Fruit fly (Drosophila melanogaster): Measurements from ENCODE around the gene CG10413.

CG10413 gene

DNA sequence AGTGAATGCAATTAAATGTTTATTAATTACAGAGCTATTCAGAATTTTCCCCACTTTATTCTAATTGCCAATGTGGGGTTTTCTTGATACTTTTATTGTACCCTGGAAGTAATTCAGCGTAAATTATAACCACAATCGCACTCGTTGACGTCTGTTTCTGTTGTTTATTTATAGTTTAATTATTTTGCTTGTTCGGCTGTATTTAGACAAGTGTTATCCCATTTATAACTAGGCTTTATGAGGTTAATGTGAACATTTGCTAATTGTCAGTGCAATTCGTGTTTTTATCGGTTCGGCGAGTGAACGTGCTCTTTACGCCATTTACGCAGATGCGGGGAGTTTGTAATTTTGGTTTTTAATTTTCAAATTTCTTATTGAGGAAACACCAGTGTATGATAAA lies 20.0 kb upstream of the CG10413 start:
- TF ChIP-seq insv (optimal IDR thresholded peaks at IDR 0.05) (no peak), psq (optimal IDR thresholded peaks at IDR 0.05) (no peak), Sin3A (optimal IDR thresholded peaks at IDR 0.05) (no peak), h (optimal IDR thresholded peaks at IDR 0.05) (no peak), Myc (optimal IDR thresholded peaks at IDR 0.05) (no peak), ttk (optimal IDR thresholded peaks at IDR 0.05) (no peak)

DNA sequence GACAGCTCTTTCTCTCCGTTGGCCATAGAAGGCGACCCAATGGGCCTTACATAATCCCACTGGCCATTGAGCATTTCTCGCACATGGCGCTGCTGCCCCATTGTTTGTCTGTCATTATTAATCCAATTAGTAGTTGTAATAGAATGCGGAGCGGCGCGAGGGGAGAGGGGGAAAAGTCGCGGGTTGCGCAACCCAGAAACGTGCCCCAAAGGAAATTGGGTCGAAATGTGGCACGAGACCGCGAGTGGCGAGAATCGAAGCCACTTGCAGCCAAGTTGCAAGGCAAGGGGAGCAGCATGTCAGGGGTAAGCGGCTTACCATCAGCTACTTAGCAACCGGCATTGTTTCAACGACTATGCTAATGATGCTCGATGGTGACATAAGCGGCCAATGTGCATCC lies 19.3 kb upstream of the CG10413 start:
- no peak for TF ChIP-seq Sin3A (optimal IDR thresholded peaks at IDR 0.05)
- no peak for TF ChIP-seq Myc (optimal IDR thresholded peaks at IDR 0.05)
- no peak for TF ChIP-seq psq (optimal IDR thresholded peaks at IDR 0.05)

DNA sequence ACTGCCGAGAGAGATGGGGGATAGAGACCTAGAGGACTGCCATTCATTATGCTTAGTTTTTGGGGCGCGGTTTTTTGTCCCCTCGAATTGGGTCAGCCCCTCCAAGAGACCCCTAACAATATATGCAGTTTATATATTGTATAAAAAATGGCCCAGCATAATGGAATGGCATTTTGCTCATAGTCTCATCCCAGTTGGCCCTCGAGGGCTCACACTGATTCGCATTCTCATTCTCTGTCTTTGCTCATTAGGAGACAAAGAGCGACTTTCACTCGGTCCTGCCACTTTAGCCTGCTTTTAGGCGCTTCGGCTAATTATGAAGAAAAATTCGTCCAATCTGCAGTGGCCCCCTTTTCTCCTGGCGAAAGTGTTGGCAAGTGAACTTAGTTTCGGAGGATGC lies 18.4 kb upstream of the CG10413 start:
- TF ChIP-seq insv (optimal IDR thresholded peaks at IDR 0.05) (no peak), h (optimal IDR thresholded peaks at IDR 0.05) (no peak), ttk (optimal IDR thresholded peaks at IDR 0.05) (no peak), psq (optimal IDR thresholded peaks at IDR 0.05) (no peak), Sin3A (optimal IDR thresholded peaks at IDR 0.05) (no peak), Myc (optimal IDR thresholded peaks at IDR 0.05) (no peak)

DNA sequence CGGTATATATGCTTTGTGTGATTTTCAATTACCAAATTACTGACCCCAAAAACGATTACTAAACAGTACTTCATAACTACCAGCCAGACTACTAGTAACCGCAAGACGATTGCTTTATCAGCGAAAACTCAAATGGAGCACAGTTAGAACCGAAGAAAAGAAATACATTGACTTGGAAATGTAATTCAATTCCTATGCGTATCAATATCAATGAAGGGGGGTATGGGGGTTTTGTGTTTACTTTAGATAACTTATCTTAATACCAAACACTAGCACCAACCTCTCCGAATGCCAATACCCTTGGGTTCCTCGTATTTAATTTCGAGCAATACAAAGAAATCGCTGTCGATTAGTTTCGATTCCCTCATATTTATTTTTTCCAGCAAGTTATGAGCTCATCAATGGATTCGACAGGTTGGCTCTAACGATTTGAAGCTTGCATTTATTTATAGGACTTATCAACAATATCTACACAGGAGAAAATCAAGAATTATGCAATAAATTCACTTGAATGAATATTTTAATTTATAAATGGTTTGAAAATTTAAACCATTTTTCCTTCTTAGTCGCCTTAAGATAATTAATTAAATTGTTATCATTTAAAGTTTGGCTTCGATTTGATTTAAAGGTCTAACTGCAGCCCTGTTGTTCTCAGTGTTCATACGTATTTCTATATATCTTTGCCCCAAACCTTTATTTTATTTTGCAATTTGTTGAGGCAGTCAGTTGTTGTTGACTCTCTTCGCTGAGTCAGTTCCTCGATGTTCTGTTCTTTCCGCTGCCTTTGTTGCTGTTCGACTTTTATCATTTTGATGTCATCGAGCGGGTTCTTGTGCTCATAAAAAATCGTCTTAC lies 16.5 kb upstream of the CG10413 start:
- TF ChIP-seq Sin3A (optimal IDR thresholded peaks at IDR 0.05) (no peak), ttk (optimal IDR thresholded peaks at IDR 0.05) (no peak)

DNA sequence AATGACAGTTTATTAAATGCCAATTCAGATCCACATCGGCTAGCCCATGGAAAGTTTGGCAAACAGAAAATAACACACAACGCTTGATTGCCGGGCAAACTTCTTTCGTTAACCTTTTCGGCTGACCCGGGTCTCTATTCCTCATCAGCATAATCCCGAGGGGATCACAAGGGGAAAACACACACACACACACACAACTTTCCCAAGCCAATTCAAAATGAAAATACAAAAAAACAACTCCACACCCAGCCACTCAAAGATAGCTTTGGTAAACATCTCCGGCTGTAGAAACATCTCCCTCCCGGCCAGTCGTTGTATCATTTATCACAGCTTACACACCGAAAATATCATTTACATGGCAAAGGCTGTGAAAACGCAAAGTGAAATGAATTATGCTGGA lies 15.1 kb upstream of the CG10413 start:
- no peak for TF ChIP-seq Myc (optimal IDR thresholded peaks at IDR 0.05)
- no peak for TF ChIP-seq h (optimal IDR thresholded peaks at IDR 0.05)
- no peak for TF ChIP-seq psq (optimal IDR thresholded peaks at IDR 0.05)
- TF ChIP-seq ttk (optimal IDR thresholded peaks at IDR 0.05), result no peak
- no peak for TF ChIP-seq Sin3A (optimal IDR thresholded peaks at IDR 0.05)
- TF ChIP-seq insv (optimal IDR thresholded peaks at IDR 0.05), result no peak

DNA sequence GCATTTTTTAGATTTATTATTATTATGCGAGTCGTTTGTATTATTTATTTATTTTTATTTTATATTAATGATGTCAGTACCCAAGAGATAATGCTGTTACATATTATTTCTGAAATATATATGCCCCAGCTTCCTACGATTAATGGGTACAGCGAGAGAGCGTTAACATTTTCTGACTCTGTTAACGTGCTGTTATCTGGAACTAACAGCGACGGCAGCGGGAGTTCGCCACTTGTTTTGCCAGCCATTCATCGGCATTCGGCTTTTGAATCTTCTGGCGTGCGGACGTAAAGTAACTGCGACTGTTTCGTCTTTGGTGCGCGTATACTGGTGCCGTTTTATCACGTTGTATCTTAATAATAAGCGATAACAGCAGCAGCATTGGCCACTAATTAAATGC lies 12.0 kb upstream of the CG10413 start, which contains the start of gene MESR3:
Gene MESR3 (plus strand): TSS at position 254 of the 400 bp plus-strand sequence.
- TF ChIP-seq Sin3A (optimal IDR thresholded peaks at IDR 0.05) (no peak), psq (optimal IDR thresholded peaks at IDR 0.05) (no peak), Myc (optimal IDR thresholded peaks at IDR 0.05) (no peak), ttk (optimal IDR thresholded peaks at IDR 0.05) (no peak), h (optimal IDR thresholded peaks at IDR 0.05) (no peak), insv (optimal IDR thresholded peaks at IDR 0.05) (no peak)

DNA sequence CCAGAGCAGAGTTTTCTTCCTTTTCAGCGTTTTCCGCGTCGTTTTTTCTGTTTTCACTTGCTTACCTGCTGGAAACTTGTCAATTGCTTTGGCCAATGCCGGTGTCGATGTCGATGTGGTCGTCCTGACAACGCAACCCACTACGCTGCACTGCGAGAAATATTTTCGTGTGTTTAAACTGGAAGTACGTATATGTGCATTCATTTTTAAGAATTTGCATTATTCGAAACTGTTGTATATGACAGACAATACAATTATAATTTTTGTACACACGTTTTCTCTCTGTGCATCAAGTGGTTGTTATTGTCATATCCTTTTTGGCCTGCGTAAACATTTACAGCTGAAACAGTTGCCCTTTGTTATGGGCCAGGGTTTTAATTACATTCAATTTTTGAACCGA lies 11.0 kb upstream of the CG10413 start, which contains the start of gene IFT46:
Gene IFT46 (minus strand): TSS at position 88 of the 400 bp plus-strand sequence.
- TF ChIP-seq insv (optimal IDR thresholded peaks at IDR 0.05) (no peak), h (optimal IDR thresholded peaks at IDR 0.05) (no peak), psq (optimal IDR thresholded peaks at IDR 0.05) (no peak), Sin3A (optimal IDR thresholded peaks at IDR 0.05) (no peak)

DNA sequence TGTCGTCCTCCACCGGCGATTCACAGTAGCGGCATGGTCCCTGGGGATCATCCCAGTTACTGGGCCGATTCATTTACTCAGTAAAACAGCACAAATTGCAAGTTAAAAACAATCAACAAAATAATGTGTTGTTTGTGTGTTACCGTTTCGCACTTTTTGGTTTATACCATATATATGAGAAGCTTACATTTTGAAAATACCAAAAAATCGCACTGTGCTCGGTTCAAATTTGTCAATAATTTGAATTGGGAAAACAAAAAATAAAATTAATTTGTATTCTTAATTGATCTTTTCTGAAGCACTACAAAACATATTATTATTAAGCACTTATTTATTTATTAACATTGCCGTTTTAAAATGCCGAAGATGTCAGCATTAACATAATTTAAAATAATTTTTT lies 7.1 kb upstream of the CG10413 start, which contains the start of gene Atac2:
Gene Atac2 (minus strand): TSS at position 144 of the 400 bp plus-strand sequence.
- TF ChIP-seq psq (optimal IDR thresholded peaks at IDR 0.05), result no peak
- TF ChIP-seq Myc (optimal IDR thresholded peaks at IDR 0.05), result no peak
- no peak for TF ChIP-seq insv (optimal IDR thresholded peaks at IDR 0.05)
- TF ChIP-seq ttk (optimal IDR thresholded peaks at IDR 0.05), result no peak
- TF ChIP-seq Sin3A (optimal IDR thresholded peaks at IDR 0.05), result no peak
- TF ChIP-seq h (optimal IDR thresholded peaks at IDR 0.05), result no peak

DNA sequence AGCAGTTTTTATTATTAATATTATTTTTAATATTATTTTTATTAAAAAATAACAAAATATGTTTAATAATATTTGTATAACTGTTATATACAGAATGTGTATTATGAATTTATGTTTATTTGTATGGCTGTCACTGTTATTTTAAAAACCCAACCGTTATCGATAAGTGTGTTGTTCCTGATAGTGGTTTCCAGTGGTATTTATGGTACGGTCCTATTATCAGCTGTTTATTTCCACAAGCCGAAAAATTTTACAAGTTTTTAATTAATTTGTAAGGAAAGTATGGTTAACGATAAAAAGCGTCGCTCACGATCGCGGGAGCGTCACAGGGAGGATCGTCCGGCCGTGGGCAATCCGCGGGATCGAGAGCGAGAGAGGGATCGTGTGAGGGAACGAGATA lies 1.6 kb upstream of the CG10413 start, which contains the start of gene CG10333:
Gene CG10333 (plus strand): TSS at position 191 of the 400 bp plus-strand sequence.
- no peak for TF ChIP-seq insv (optimal IDR thresholded peaks at IDR 0.05)
- no peak for TF ChIP-seq psq (optimal IDR thresholded peaks at IDR 0.05)
- no peak for TF ChIP-seq ttk (optimal IDR thresholded peaks at IDR 0.05)
- TF ChIP-seq Myc (optimal IDR thresholded peaks at IDR 0.05), result no peak
- TF ChIP-seq h (optimal IDR thresholded peaks at IDR 0.05), result no peak
- no peak for TF ChIP-seq Sin3A (optimal IDR thresholded peaks at IDR 0.05)

DNA sequence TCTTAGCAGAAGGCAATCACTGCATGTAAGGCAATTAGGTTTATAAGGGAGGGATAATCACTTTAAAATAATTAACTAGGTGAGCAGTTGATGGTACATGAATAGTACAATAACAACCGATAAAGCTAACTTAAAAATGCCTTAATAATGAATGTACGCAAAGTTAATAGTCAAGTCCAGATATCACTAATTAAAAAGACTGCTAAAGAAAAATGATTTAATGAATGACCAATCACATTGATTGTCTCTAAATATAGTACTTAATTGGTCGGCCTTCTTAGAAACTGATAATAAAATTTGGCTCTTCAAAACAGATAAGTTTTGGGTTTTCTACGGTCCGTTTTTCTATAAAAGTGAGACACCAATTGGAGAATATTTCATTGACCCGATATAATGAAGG lies 500 bp upstream of the CG10413 start, which contains the start of gene CG31789:
Gene CG31789 (plus strand): TSS at position 380 of the 400 bp plus-strand sequence.
- no peak for TF ChIP-seq psq (optimal IDR thresholded peaks at IDR 0.05)
- TF ChIP-seq ttk (optimal IDR thresholded peaks at IDR 0.05), result no peak

DNA sequence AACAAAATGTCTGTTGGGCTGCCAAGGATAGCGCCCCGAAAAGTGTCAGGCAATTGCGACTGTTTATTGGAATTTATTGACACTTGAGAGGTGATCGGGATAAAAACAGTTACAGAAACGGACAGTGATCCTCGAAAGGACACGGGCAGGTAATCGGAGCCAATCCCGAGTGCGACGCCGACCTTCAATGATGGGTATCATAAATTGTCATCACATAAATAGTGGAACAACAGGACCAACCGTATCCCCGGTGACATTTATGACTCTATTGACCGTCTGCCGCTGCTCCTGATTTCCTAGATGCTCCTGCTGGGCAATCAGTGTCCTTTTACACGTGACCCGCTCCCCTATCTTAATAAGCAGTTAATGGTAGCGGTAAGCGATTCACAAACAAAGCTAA lies 5.9 kb downstream of the CG10413 start:
- TF ChIP-seq ttk (optimal IDR thresholded peaks at IDR 0.05) (no peak), Sin3A (optimal IDR thresholded peaks at IDR 0.05) (no peak), Myc (optimal IDR thresholded peaks at IDR 0.05) (no peak), psq (optimal IDR thresholded peaks at IDR 0.05) (no peak), insv (optimal IDR thresholded peaks at IDR 0.05) (no peak), h (optimal IDR thresholded peaks at IDR 0.05) (no peak)

DNA sequence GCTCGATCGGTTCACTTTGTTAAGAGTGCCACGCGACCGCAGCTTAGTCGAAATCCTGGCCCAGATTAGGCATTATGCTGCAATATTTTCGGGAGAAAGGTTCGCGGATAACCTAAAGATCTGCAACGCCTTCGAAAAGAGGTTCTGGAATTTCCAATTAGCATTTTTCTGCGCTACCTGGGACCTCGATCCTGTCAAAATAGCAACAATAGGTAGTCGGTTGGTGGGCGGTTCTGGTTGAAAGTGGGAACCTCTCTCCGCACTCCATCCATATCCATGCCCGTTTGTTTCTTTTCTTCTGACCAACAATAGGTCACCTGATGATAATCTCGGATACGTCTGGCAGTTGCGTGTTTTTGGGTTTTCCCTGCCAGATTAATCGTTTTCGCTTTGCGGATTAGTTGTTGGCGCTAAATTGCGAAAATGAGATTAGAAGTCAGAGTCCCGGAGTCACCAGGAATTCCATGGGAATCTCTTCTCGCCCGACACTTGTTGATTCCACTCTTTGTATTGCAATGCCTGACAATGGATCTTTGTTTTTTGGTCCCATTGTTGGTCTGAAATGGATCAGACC lies 6.8 kb downstream of the CG10413 start:
- TF ChIP-seq h (optimal IDR thresholded peaks at IDR 0.05) (no peak), Sin3A (optimal IDR thresholded peaks at IDR 0.05) (no peak), ttk (optimal IDR thresholded peaks at IDR 0.05) (no peak), psq (optimal IDR thresholded peaks at IDR 0.05) (no peak), insv (optimal IDR thresholded peaks at IDR 0.05) (no peak), Myc (optimal IDR thresholded peaks at IDR 0.05) (no peak)

All from Kc167 (cell line).